Fruit fly (Drosophila melanogaster) whole organism, embryonic: Measurements from ENCODE around the gene plx.

Source experiments
- Atf-2 ChIP-seq: fragments of 200-800 bp; sonication (Bioruptor generic); optimal IDR thresholded peaks from 2 replicates; lab custom pipeline; 2016; ENCODE audit warnings: missing biosample characterization, missing genetic modification characterization
- B-H2 ChIP-seq: fragments of 200-800 bp; sonication (Bioruptor generic); optimal IDR thresholded peaks from 2 replicates; lab custom pipeline; 2018; ENCODE audit warnings: missing biosample characterization, mild to moderate bottlenecking, missing genetic modification characterization
- Blimp-1 ChIP-seq: fragments of 200-800 bp; sonication (Bioruptor generic); optimal IDR thresholded peaks from 3 replicates; lab custom pipeline; 2018; ENCODE audit warnings: missing biosample characterization, missing genetic modification characterization, mild to moderate bottlenecking, moderate library complexity, missing genetic modification reagents
- CG10274 ChIP-seq: fragments of 200-800 bp; sonication (Bioruptor generic); optimal IDR thresholded peaks from 3 replicates; lab custom pipeline; 2017; ENCODE audit warnings: missing biosample characterization, mild to moderate bottlenecking, missing genetic modification characterization
- CG12299 ChIP-seq: fragments of 200-800 bp; sonication (Bioruptor generic); optimal IDR thresholded peaks from 2 replicates; lab custom pipeline; 2018; ENCODE audit warnings: missing biosample characterization, mild to moderate bottlenecking, missing genetic modification characterization
- CG12942 ChIP-seq: fragments of 200-800 bp; sonication (Bioruptor generic); optimal IDR thresholded peaks from 3 replicates; lab custom pipeline; 2016; ENCODE audit warnings: missing biosample characterization, missing genetic modification characterization
- CG16863 ChIP-seq: fragments of 200-800 bp; sonication (Bioruptor generic); optimal IDR thresholded peaks from 3 replicates; lab custom pipeline; 2016; ENCODE audit warnings: missing biosample characterization, missing genetic modification characterization
- CG18262 ChIP-seq: fragments of 200-800 bp; optimal IDR thresholded peaks from 3 replicates; lab custom pipeline; 2019; ENCODE audit warnings: missing biosample characterization, mild to moderate bottlenecking, missing genetic modification characterization, moderate library complexity
- CG2199 ChIP-seq: fragments of 200-800 bp; sonication (Bioruptor generic); IDR thresholded peaks from 3 replicates; pipeline ENCODE4 v1.3.6; 2022; ENCODE audit warnings: missing biosample characterization, missing genetic modification characterization
- CG2875 ChIP-seq: fragments of 200-800 bp; sonication (Bioruptor generic); optimal IDR thresholded peaks from 2 replicates; lab custom pipeline; 2017; ENCODE audit warnings: missing biosample characterization, mild to moderate bottlenecking, missing genetic modification characterization, missing genetic modification reagents
- CG30403 ChIP-seq: fragments of 200-800 bp; sonication (Bioruptor generic); optimal IDR thresholded peaks from 3 replicates; lab custom pipeline; 2016; ENCODE audit warnings: missing biosample characterization, missing genetic modification characterization
- CG4424 ChIP-seq: fragments of 200-800 bp; sonication (Bioruptor generic); optimal IDR thresholded peaks from 3 replicates; lab custom pipeline; 2016; ENCODE audit warnings: missing biosample characterization, missing genetic modification characterization
- CG5245 ChIP-seq: fragments of 200-800 bp; sonication (Bioruptor generic); optimal IDR thresholded peaks from 3 replicates; lab custom pipeline; 2016; ENCODE audit warnings: missing biosample characterization, missing genetic modification characterization
- CG6654 ChIP-seq: fragments of 200-800 bp; sonication (Bioruptor generic); optimal IDR thresholded peaks from 2 replicates; lab custom pipeline; 2017; ENCODE audit warnings: missing biosample characterization, mild to moderate bottlenecking, missing genetic modification characterization
- CG6854 ChIP-seq: fragments of 200-800 bp; sonication (Bioruptor generic); optimal IDR thresholded peaks from 3 replicates; lab custom pipeline; 2017; ENCODE audit warnings: missing biosample characterization, mild to moderate bottlenecking, missing genetic modification characterization
- CG8290 ChIP-seq, 3 experiments: fragments of 200-800 bp; sonication (Bioruptor generic); optimal IDR thresholded peaks; 2 replicates each; lab custom pipeline; 2016 to 2019; ENCODE audit warnings: missing biosample characterization in 3 of 3, missing genetic modification characterization in 3 of 3, mild to moderate bottlenecking in 2 of 3, moderate library complexity in 1 of 3
- Dip2 ChIP-seq: fragments of 200-800 bp; sonication (Bioruptor generic); IDR thresholded peaks from 2 replicates; pipeline ENCODE4 v1.3.6; 2022; ENCODE audit warnings: missing biosample characterization, missing genetic modification characterization
- E2f1 ChIP-seq: fragments of 200-800 bp; sonication (Bioruptor generic); IDR thresholded peaks from 2 replicates; pipeline ENCODE4 v1.3.6; 2022; ENCODE audit warnings: missing biosample characterization, missing genetic modification characterization
- E2f2 ChIP-seq: fragments of 200-800 bp; sonication (Bioruptor generic); IDR thresholded peaks from 2 replicates; pipeline ENCODE4 v1.3.6; 2022; ENCODE audit warnings: missing biosample characterization, missing genetic modification characterization
- Gug ChIP-seq: fragments of 200-800 bp; sonication (Bioruptor generic); IDR thresholded peaks from 4 replicates; pipeline ENCODE4 v1.3.6; 2022; ENCODE audit warnings: missing biosample characterization, missing genetic modification characterization
- Hr78 ChIP-seq, 2 experiments: fragments of 200-800 bp in 1 of 2; fragments of >200 bp in 1 of 2; sonication (Bioruptor generic) in 1 of 2; optimal IDR thresholded peaks; 2 replicates each; lab custom pipeline; 2017 to 2019; ENCODE audit warnings: missing biosample characterization in 2 of 2, missing genetic modification characterization in 2 of 2, mild to moderate bottlenecking in 1 of 2, moderate library complexity in 1 of 2
- Lpt ChIP-seq: fragments of >200 bp; optimal IDR thresholded peaks from 2 replicates; lab custom pipeline; 2018; ENCODE audit warnings: missing biosample characterization, missing genetic modification characterization
- Mad ChIP-seq: fragments of 200-800 bp; sonication (Bioruptor generic); optimal IDR thresholded peaks from 2 replicates; lab custom pipeline; 2016; ENCODE audit warnings: missing biosample characterization, missing genetic modification characterization
- Med ChIP-seq: fragments of 200-800 bp; sonication (Bioruptor generic); peaks from one replicate; lab custom pipeline; 2016; ENCODE audit warnings: missing biosample characterization, missing genetic modification characterization, mild to moderate bottlenecking, inconsistent platforms, moderate library complexity
- Myb ChIP-seq: fragments of 200-800 bp; sonication (Bioruptor generic); optimal IDR thresholded peaks from 2 replicates; lab custom pipeline; 2016; ENCODE audit warnings: missing biosample characterization, missing genetic modification characterization
- Neu2 ChIP-seq: fragments of 200-800 bp; sonication (Bioruptor generic); optimal IDR thresholded peaks from 3 replicates; lab custom pipeline; 2016; ENCODE audit warnings: missing biosample characterization, missing genetic modification characterization, borderline replicate concordance
- Nf-YC ChIP-seq: fragments of 200-800 bp; optimal IDR thresholded peaks from 3 replicates; lab custom pipeline; 2019; ENCODE audit warnings: missing biosample characterization, mild to moderate bottlenecking, missing genetic modification characterization, moderate library complexity
- Scr ChIP-seq: fragments of 200-800 bp; sonication (Bioruptor generic); IDR thresholded peaks from 2 replicates; pipeline ENCODE4 v1.3.6; 2022; ENCODE audit warnings: missing biosample characterization, missing genetic modification characterization; ENCODE audit not compliant: partially characterized antibody
- Trl ChIP-seq, 3 experiments: fragments of >200 bp in 2 of 3; fragments of 200-800 bp in 1 of 3; sonication (Bioruptor generic) in 1 of 3; optimal IDR thresholded peaks; 2 replicates in 1 of 3; 3 replicates in 2 of 3; lab custom pipeline; 2016 to 2017; ENCODE audit warnings: missing biosample characterization in 1 of 3, missing genetic modification characterization in 1 of 3
- ara ChIP-seq: fragments of 200-800 bp; sonication (Bioruptor generic); IDR thresholded peaks from 2 replicates; pipeline ENCODE4 v1.3.6; 2022; ENCODE audit warnings: missing biosample characterization, missing genetic modification characterization
- ase ChIP-seq: fragments of 200-800 bp; sonication (Bioruptor generic); IDR thresholded peaks from 3 replicates; pipeline ENCODE4 v1.3.6; 2022; ENCODE audit warnings: missing biosample characterization, missing genetic modification characterization
- bigmax ChIP-seq: fragments of 200-800 bp; sonication (Bioruptor generic); optimal IDR thresholded peaks from 2 replicates; lab custom pipeline; 2018; ENCODE audit warnings: missing biosample characterization, mild to moderate bottlenecking, missing genetic modification characterization
- chn ChIP-seq: fragments of 200-800 bp; sonication (Bioruptor generic); optimal IDR thresholded peaks from 2 replicates; lab custom pipeline; 2016; ENCODE audit warnings: missing biosample characterization, missing genetic modification characterization
- corto ChIP-seq: fragments of 200-800 bp; sonication (Bioruptor generic); optimal IDR thresholded peaks from 2 replicates; lab custom pipeline; 2016; ENCODE audit warnings: missing biosample characterization, mild to moderate bottlenecking, missing genetic modification characterization, moderate library complexity
- crp ChIP-seq, 2 experiments: fragments of 200-800 bp; sonication (Bioruptor generic); optimal IDR thresholded peaks; 2 replicates in 1 of 2; 3 replicates in 1 of 2; lab custom pipeline; 2017; ENCODE audit warnings: missing biosample characterization in 2 of 2, missing genetic modification characterization in 2 of 2, mild to moderate bottlenecking in 1 of 2, moderate library complexity in 1 of 2
- dati ChIP-seq: fragments of 200-800 bp; sonication (Bioruptor generic); IDR thresholded peaks from 2 replicates; pipeline ENCODE4 v1.3.6; 2022; ENCODE audit warnings: missing biosample characterization, missing genetic modification characterization
- disco-r ChIP-seq: fragments of 200-800 bp; sonication (Bioruptor generic); optimal IDR thresholded peaks from 2 replicates; lab custom pipeline; 2016; ENCODE audit warnings: missing biosample characterization, missing genetic modification characterization
- fd96Cb ChIP-seq: fragments of 200-800 bp; sonication (Bioruptor generic); optimal IDR thresholded peaks from 2 replicates; lab custom pipeline; 2018; ENCODE audit warnings: missing biosample characterization, mild to moderate bottlenecking, missing genetic modification characterization, moderate library complexity
- lilli ChIP-seq: fragments of 200-800 bp; sonication (Bioruptor generic); optimal IDR thresholded peaks from 3 replicates; lab custom pipeline; 2016; ENCODE audit warnings: missing biosample characterization, missing genetic modification characterization
- lola ChIP-seq, 3 experiments: fragments of >200 bp in 2 of 3; fragments of 200-800 bp in 1 of 3; sonication (Bioruptor generic) in 1 of 3; optimal IDR thresholded peaks; 2 replicates each; lab custom pipeline; 2017 to 2019; ENCODE audit warnings: missing biosample characterization in 3 of 3, missing genetic modification characterization in 3 of 3, mild to moderate bottlenecking in 1 of 3, moderate library complexity in 1 of 3
- mld ChIP-seq: fragments of 200-800 bp; sonication (Bioruptor generic); IDR thresholded peaks from 3 replicates; pipeline ENCODE4 v1.3.6; 2022; ENCODE audit warnings: missing biosample characterization, missing genetic modification characterization; ENCODE audit not compliant: partially characterized antibody
- oc ChIP-seq: fragments of 200-800 bp; sonication (Bioruptor generic); optimal IDR thresholded peaks from 2 replicates; lab custom pipeline; 2018; ENCODE audit warnings: missing biosample characterization, mild to moderate bottlenecking, missing genetic modification characterization, moderate library complexity
- pan ChIP-seq, 4 experiments: fragments of >200 bp in 3 of 4; fragments of 200-800 bp in 1 of 4; sonication (Bioruptor generic) in 1 of 4; optimal IDR thresholded peaks in 3 of 4; IDR thresholded peaks in 1 of 4; 2 replicates each; pipeline versions ENCODE4 v1.3.6 to Lab custom; 2017 to 2022; ENCODE audit warnings: missing biosample characterization in 2 of 4, missing genetic modification characterization in 2 of 4, mixed read lengths in 1 of 4
- run ChIP-seq: fragments of 200-800 bp; sonication (Bioruptor generic); optimal IDR thresholded peaks from 3 replicates; lab custom pipeline; 2018; ENCODE audit warnings: missing biosample characterization, mild to moderate bottlenecking, missing genetic modification characterization
- sens ChIP-seq: fragments of 200-800 bp; sonication (Bioruptor generic); peaks from one replicate; lab custom pipeline; 2016; ENCODE audit warnings: missing biosample characterization, missing genetic modification characterization
- sisA ChIP-seq: fragments of 200-800 bp; sonication (Bioruptor generic); IDR thresholded peaks from 2 replicates; pipeline ENCODE4 v1.3.6; 2022; ENCODE audit warnings: missing biosample characterization, missing genetic modification characterization
- sug ChIP-seq: fragments of 200-800 bp; optimal IDR thresholded peaks from 2 replicates; lab custom pipeline; 2019; ENCODE audit warnings: missing biosample characterization, mild to moderate bottlenecking, missing genetic modification characterization, moderate library complexity
- tio ChIP-seq: fragments of 200-800 bp; sonication (Bioruptor generic); optimal IDR thresholded peaks from 2 replicates; lab custom pipeline; 2017; ENCODE audit warnings: missing biosample characterization, missing genetic modification characterization, inconsistent platforms

plx gene

DNA sequence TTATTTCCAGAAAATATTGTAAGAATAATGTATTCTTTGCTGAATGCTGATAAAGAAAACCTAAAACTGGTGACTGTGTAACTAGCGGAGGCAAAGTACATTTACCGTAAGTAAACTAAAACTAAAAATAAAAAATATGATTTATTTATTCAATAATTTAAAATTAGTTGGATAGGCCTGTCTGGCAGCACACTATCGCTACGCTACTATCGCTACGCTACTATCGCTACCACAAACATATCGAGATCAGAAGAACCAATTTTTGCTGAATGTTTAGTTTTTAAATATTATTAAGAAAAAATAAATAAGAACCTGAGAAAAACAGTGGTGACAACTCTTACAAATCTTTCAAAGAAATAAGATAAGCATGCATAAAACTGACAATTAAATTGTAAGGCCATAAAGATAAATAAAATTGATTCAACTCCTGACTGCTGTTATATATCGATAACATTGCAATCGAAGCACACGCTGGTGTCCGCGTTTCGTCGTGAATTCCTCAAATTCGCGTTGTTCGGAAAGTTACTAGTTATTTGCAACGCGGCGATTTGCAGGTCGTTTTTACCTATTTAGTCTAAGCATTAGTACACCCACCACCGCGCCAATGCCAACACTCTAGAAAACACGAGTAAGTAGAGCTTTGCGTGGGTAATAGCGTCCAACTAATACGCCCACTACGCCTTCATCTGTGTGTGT, 25.3 kb upstream of the plx start, which contains the start of gene Wdr33 (continued):
- TF ChIP-seq Blimp-1 (GFP tag; lab: Kevin White, UChicago) (no peak), tio (GFP tag; lab: Kevin White, UChicago) (no peak), chn (GFP tag; lab: Kevin White, UChicago) (no peak), Mad (GFP tag; lab: Kevin White, UChicago) (no peak), lilli (peak; percentile 22), oc (no peak), CG12299 (tag; lab: Kevin White, UChicago) (no peak), sug (tag; lab: Kevin White, UChicago) (peak; percentile 10), CG18262 (tag; lab: Kevin White, UChicago) (peak; percentile 36), ara (GFP tag; lab: Robert Waterston, UW) (no peak), CG16863 (GFP tag; lab: Kevin White, UChicago) (no peak), CG4424 (GFP tag; lab: Kevin White, UChicago) (peak; percentile 48), E2f2 (no peak), CG12942 (GFP tag; lab: Kevin White, UChicago) (no peak), CG2199 (GFP tag; lab: Robert Waterston, UW) (no peak), CG6854 (GFP tag; lab: Kevin White, UChicago) (no peak), dati (GFP tag; lab: Robert Waterston, UW) (no peak), CG5245 (no peak), disco-r (no peak), sens (GFP tag; lab: Kevin White, UChicago) (peak; percentile 77), E2f1 (GFP tag; lab: Robert Waterston, UW) (peak; percentile 13; the same call in 1 of the 2 replicates), Scr (peak; percentile 95), CG10274 (GFP tag; lab: Kevin White, UChicago) (no peak), Trl (optimal IDR thresholded peaks at IDR 0.05; lab: Kevin White, UChicago) (no peak), Trl (GFP tag; optimal IDR thresholded peaks at IDR 0.05; lab: Kevin White, UChicago) (no peak), Atf-2 (GFP tag; lab: Kevin White, UChicago) (no peak), fd96Cb (tag; lab: Kevin White, UChicago) (peak; percentile 49), Med (GFP tag; lab: Kevin White, UChicago) (no peak), corto (peak; percentile 45), Nf-YC (peak; percentile 31), ase (no peak; the same call in 2 of the 3 replicates), sisA (GFP tag; lab: Robert Waterston, UW) (peak; percentile 25; the same call in 1 of the 2 replicates), bigmax (GFP tag; lab: Kevin White, UChicago) (no peak), CG30403 (GFP tag; lab: Kevin White, UChicago) (peak; percentile 58), Myb (GFP tag; lab: Kevin White, UChicago) (peak; percentile 5), lola (GFP tag; optimal IDR thresholded peaks at IDR 0.05; lab: Kevin White, UChicago) (peak in 1 of 3 experiments; percentile 56), B-H2 (no peak), Dip2 (GFP tag; lab: Robert Waterston, UW) (no peak), Lpt (GFP tag; lab: Kevin White, UChicago) (no peak), CG8290 (GFP tag; optimal IDR thresholded peaks at IDR 0.05; lab: Kevin White, UChicago) (no peak), CG8290 (tag; optimal IDR thresholded peaks at IDR 0.05; lab: Kevin White, UChicago) (no peak), CG2875 (GFP tag; lab: Kevin White, UChicago) (no peak), run (tag; lab: Kevin White, UChicago) (no peak), pan (optimal IDR thresholded peaks at IDR 0.05; lab: Kevin White, UChicago) (no peak), pan (GFP tag; optimal IDR thresholded peaks at IDR 0.05 in 1 of 2, IDR thresholded peaks at IDR 0.05 in 1 of 2) (peak in 1 of 2 experiments; percentile 46), CG6654 (GFP tag; lab: Kevin White, UChicago) (no peak), Neu2 (GFP tag; lab: Kevin White, UChicago) (no peak), mld (peak; percentile 84; the same call in 2 of the 3 replicates), Gug (GFP tag; lab: Robert Waterston, UW) (no peak), crp (GFP tag; optimal IDR thresholded peaks at IDR 0.05; lab: Kevin White, UChicago) (no peak), Hr78 (GFP tag; optimal IDR thresholded peaks at IDR 0.05; lab: Kevin White, UChicago) (no peak)
